Fruit fly (Drosophila melanogaster) whole organism, embryonic: ENCODE measurements around the gene wapl.

Source experiments
- Asciz ChIP-seq: fragments of 200-800 bp; sonication (Bioruptor generic); optimal IDR thresholded peaks from 2 replicates; lab custom pipeline; 2017; ENCODE audit warnings: missing biosample characterization, mild to moderate bottlenecking, missing genetic modification characterization, missing genetic modification reagents
- Atf-2 ChIP-seq: fragments of 200-800 bp; sonication (Bioruptor generic); optimal IDR thresholded peaks from 2 replicates; lab custom pipeline; 2016; ENCODE audit warnings: missing biosample characterization, missing genetic modification characterization
- BEAF-32 ChIP-seq: fragments of 200-800 bp; sonication (Bioruptor generic); optimal IDR thresholded peaks from 3 replicates; lab custom pipeline; 2017; ENCODE audit warnings: missing biosample characterization, missing genetic modification characterization, mild to moderate bottlenecking, moderate library complexity, missing genetic modification reagents
- CG10274 ChIP-seq: fragments of 200-800 bp; sonication (Bioruptor generic); optimal IDR thresholded peaks from 3 replicates; lab custom pipeline; 2017; ENCODE audit warnings: missing biosample characterization, mild to moderate bottlenecking, missing genetic modification characterization
- CG10366 ChIP-seq: fragments of 200-800 bp; sonication (Bioruptor generic); IDR thresholded peaks from 2 replicates; pipeline ENCODE4 v1.3.6; 2022; ENCODE audit warnings: missing biosample characterization, missing genetic modification characterization
- CG10979 ChIP-seq: fragments of 200-800 bp; sonication (Bioruptor generic); optimal IDR thresholded peaks from 2 replicates; lab custom pipeline; 2018; ENCODE audit warnings: missing biosample characterization, mild to moderate bottlenecking, missing genetic modification characterization, moderate library complexity
- CG12071 ChIP-seq: fragments of 200-800 bp; sonication (Bioruptor generic); optimal IDR thresholded peaks from 3 replicates; lab custom pipeline; 2018; ENCODE audit warnings: missing biosample characterization, mild to moderate bottlenecking, missing genetic modification characterization
- CG12942 ChIP-seq: fragments of 200-800 bp; sonication (Bioruptor generic); optimal IDR thresholded peaks from 3 replicates; lab custom pipeline; 2016; ENCODE audit warnings: missing biosample characterization, missing genetic modification characterization
- CG13894 ChIP-seq: fragments of 200-800 bp; sonication (Bioruptor generic); optimal IDR thresholded peaks from 3 replicates; lab custom pipeline; 2018; ENCODE audit warnings: missing biosample characterization, mild to moderate bottlenecking, missing genetic modification characterization, moderate library complexity
- CG14014 ChIP-seq: fragments of 200-800 bp; sonication (Bioruptor generic); IDR thresholded peaks from 2 replicates; pipeline ENCODE4 v1.3.6; 2022; ENCODE audit warnings: missing biosample characterization, missing genetic modification characterization
- CG15269 ChIP-seq: fragments of 200-800 bp; sonication (Bioruptor generic); optimal IDR thresholded peaks from 2 replicates; lab custom pipeline; 2018; ENCODE audit warnings: missing biosample characterization, mild to moderate bottlenecking, missing genetic modification characterization, moderate library complexity
- CG1529 ChIP-seq: fragments of 200-800 bp; sonication (Bioruptor generic); optimal IDR thresholded peaks from 3 replicates; lab custom pipeline; 2018; ENCODE audit warnings: missing biosample characterization, missing genetic modification characterization
- CG15514 ChIP-seq: fragments of 200-800 bp; sonication (Bioruptor generic); optimal IDR thresholded peaks from 3 replicates; lab custom pipeline; 2017; ENCODE audit warnings: missing biosample characterization, missing genetic modification characterization, mild to moderate bottlenecking, moderate library complexity, missing genetic modification reagents
- CG1602 ChIP-seq: fragments of 200-800 bp; sonication (Bioruptor generic); optimal IDR thresholded peaks from 3 replicates; lab custom pipeline; 2016; ENCODE audit warnings: missing biosample characterization, missing genetic modification characterization
- CG4328 ChIP-seq: fragments of 200-800 bp; sonication (Bioruptor generic); optimal IDR thresholded peaks from 3 replicates; lab custom pipeline; 2017; ENCODE audit warnings: missing biosample characterization, missing genetic modification reagents, missing genetic modification characterization
- CG4854 ChIP-seq: fragments of 200-800 bp; sonication (Bioruptor generic); optimal IDR thresholded peaks from 2 replicates; lab custom pipeline; 2016; ENCODE audit warnings: missing biosample characterization, missing genetic modification characterization, inconsistent platforms
- CG6689 ChIP-seq: fragments of 200-800 bp; sonication (Bioruptor generic); IDR thresholded peaks from 2 replicates; pipeline ENCODE4 v1.3.6; 2022; ENCODE audit warnings: missing biosample characterization, missing genetic modification characterization
- CG7357 ChIP-seq: fragments of 200-800 bp; sonication (Bioruptor generic); IDR thresholded peaks from 3 replicates; pipeline ENCODE4 v1.3.6; 2022; ENCODE audit warnings: missing biosample characterization, missing genetic modification characterization
- CG7372 ChIP-seq: fragments of 200-800 bp; sonication (Bioruptor generic); IDR thresholded peaks from 2 replicates; pipeline ENCODE4 v1.3.6; 2022; ENCODE audit warnings: missing biosample characterization, missing genetic modification characterization
- CG7928 ChIP-seq: fragments of 200-800 bp; sonication (Bioruptor generic); optimal IDR thresholded peaks from 2 replicates; lab custom pipeline; 2017; ENCODE audit warnings: missing biosample characterization, mild to moderate bottlenecking, missing genetic modification characterization
- CG8089 ChIP-seq: fragments of 200-800 bp; sonication (Bioruptor generic); optimal IDR thresholded peaks from 3 replicates; lab custom pipeline; 2016; ENCODE audit warnings: missing biosample characterization, missing genetic modification characterization
- CG8478 ChIP-seq: fragments of >200 bp; optimal IDR thresholded peaks from 2 replicates; lab custom pipeline; 2018
- CG8924 ChIP-seq: fragments of 200-800 bp; optimal IDR thresholded peaks from 3 replicates; lab custom pipeline; 2019; ENCODE audit warnings: missing biosample characterization, mild to moderate bottlenecking, missing genetic modification characterization, moderate library complexity
- CG9817 ChIP-seq: fragments of 200-800 bp; sonication (Bioruptor generic); optimal IDR thresholded peaks from 2 replicates; lab custom pipeline; 2018; ENCODE audit warnings: missing biosample characterization, mild to moderate bottlenecking, missing genetic modification characterization, moderate library complexity
- Chrac-16 ChIP-seq: fragments of 200-800 bp; sonication (Bioruptor generic); optimal IDR thresholded peaks from 3 replicates; lab custom pipeline; 2016; ENCODE audit warnings: missing biosample characterization, missing genetic modification characterization
- D19A ChIP-seq: fragments of 200-800 bp; optimal IDR thresholded peaks from 3 replicates; lab custom pipeline; 2019; ENCODE audit warnings: missing biosample characterization, mild to moderate bottlenecking, missing genetic modification characterization, moderate library complexity
- Deaf1 ChIP-seq: fragments of 200-800 bp; optimal IDR thresholded peaks from 3 replicates; lab custom pipeline; 2019; ENCODE audit warnings: missing biosample characterization, mild to moderate bottlenecking, missing genetic modification characterization, moderate library complexity
- Oli ChIP-seq: fragments of 200-800 bp; sonication (Bioruptor generic); optimal IDR thresholded peaks from 2 replicates; lab custom pipeline; 2018; ENCODE audit warnings: missing biosample characterization, mild to moderate bottlenecking, missing genetic modification characterization, moderate library complexity
- Rfx ChIP-seq: fragments of 200-800 bp; sonication (Bioruptor generic); IDR thresholded peaks from 2 replicates; pipeline ENCODE4 v1.3.6; 2022; ENCODE audit warnings: missing biosample characterization, missing genetic modification characterization
- Tbp ChIP-seq: fragments of >200 bp; optimal IDR thresholded peaks from 2 replicates; lab custom pipeline; 2018; ENCODE audit warnings: missing biosample characterization, missing genetic modification characterization
- abd-A ChIP-seq: fragments of 200-800 bp; sonication (Bioruptor generic); optimal IDR thresholded peaks from 3 replicates; lab custom pipeline; 2019; ENCODE audit warnings: missing biosample characterization, mild to moderate bottlenecking, missing genetic modification characterization, moderate library complexity
- aop ChIP-seq: fragments of 200-800 bp; sonication (Bioruptor generic); IDR thresholded peaks from 2 replicates; pipeline ENCODE4 v1.3.6; 2022; ENCODE audit warnings: missing biosample characterization, missing genetic modification characterization
- bigmax ChIP-seq: fragments of 200-800 bp; sonication (Bioruptor generic); optimal IDR thresholded peaks from 2 replicates; lab custom pipeline; 2018; ENCODE audit warnings: missing biosample characterization, mild to moderate bottlenecking, missing genetic modification characterization
- crol ChIP-seq: fragments of 200-800 bp; sonication (Bioruptor generic); IDR thresholded peaks from 2 replicates; pipeline ENCODE4 v1.3.6; 2022; ENCODE audit warnings: missing biosample characterization, missing genetic modification characterization
- gce ChIP-seq: fragments of 200-800 bp; sonication (Bioruptor generic); IDR thresholded peaks from 3 replicates; pipeline ENCODE4 v1.3.6; 2022; ENCODE audit warnings: missing biosample characterization, missing genetic modification characterization
- gem ChIP-seq: fragments of 200-800 bp; sonication (Bioruptor generic); optimal IDR thresholded peaks from 2 replicates; lab custom pipeline; 2019; ENCODE audit warnings: missing biosample characterization, mild to moderate bottlenecking, missing genetic modification characterization, moderate library complexity
- inv ChIP-seq: fragments of 200-800 bp; sonication (Bioruptor generic); IDR thresholded peaks from 2 replicates; pipeline ENCODE4 v1.3.6; 2022; ENCODE audit warnings: missing biosample characterization, missing genetic modification characterization; ENCODE audit not compliant: partially characterized antibody
- kah ChIP-seq: fragments of 200-800 bp; sonication (Bioruptor generic); optimal IDR thresholded peaks from 2 replicates; lab custom pipeline; 2018; ENCODE audit warnings: missing biosample characterization, mild to moderate bottlenecking, missing genetic modification characterization
- knrl ChIP-seq: fragments of 200-800 bp; sonication (Bioruptor generic); IDR thresholded peaks from 3 replicates; pipeline ENCODE4 v1.3.6; 2022; ENCODE audit warnings: missing biosample characterization, missing genetic modification characterization; ENCODE audit not compliant: partially characterized antibody
- otp ChIP-seq: fragments of 200-800 bp; sonication (Bioruptor generic); IDR thresholded peaks from 3 replicates; pipeline ENCODE4, ENCODE4 v1.3.6; 2022; ENCODE audit warnings: missing biosample characterization, missing genetic modification characterization
- phol ChIP-seq: fragments of 200-800 bp; sonication (Bioruptor generic); optimal IDR thresholded peaks from 3 replicates; lab custom pipeline; 2018; ENCODE audit warnings: missing biosample characterization, mild to moderate bottlenecking, missing genetic modification characterization, moderate library complexity
- pros ChIP-seq: fragments of 200-800 bp; sonication (Bioruptor generic); optimal IDR thresholded peaks from 3 replicates; lab custom pipeline; 2019; ENCODE audit warnings: missing biosample characterization, mild to moderate bottlenecking, missing genetic modification characterization, moderate library complexity
- rib ChIP-seq: fragments of 200-800 bp; sonication (Bioruptor generic); IDR thresholded peaks from 2 replicates; pipeline ENCODE4 v1.3.6; 2022; ENCODE audit warnings: missing biosample characterization, missing genetic modification characterization
- seq ChIP-seq: fragments of 200-800 bp; sonication (Bioruptor generic); IDR thresholded peaks from 2 replicates; pipeline ENCODE4 v1.3.6; 2022; ENCODE audit warnings: missing biosample characterization, missing genetic modification characterization
- sna ChIP-seq: fragments of 200-800 bp; sonication (Bioruptor generic); IDR thresholded peaks from 2 replicates; pipeline ENCODE4 v1.3.6; 2022; ENCODE audit warnings: missing biosample characterization, missing genetic modification characterization; ENCODE audit not compliant: partially characterized antibody
- stc ChIP-seq: fragments of 200-800 bp; sonication (Bioruptor generic); IDR thresholded peaks from 2 replicates; pipeline ENCODE4 v1.3.6; 2022; ENCODE audit warnings: missing biosample characterization, missing genetic modification characterization
- twi ChIP-seq: fragments of 200-800 bp; optimal IDR thresholded peaks from 2 replicates; lab custom pipeline; 2019; ENCODE audit warnings: missing biosample characterization, mild to moderate bottlenecking, missing genetic modification characterization, moderate library complexity
- unpg ChIP-seq: fragments of 200-800 bp; sonication (Bioruptor generic); optimal IDR thresholded peaks from 3 replicates; lab custom pipeline; 2018; ENCODE audit warnings: missing biosample characterization, mild to moderate bottlenecking, missing genetic modification characterization, moderate library complexity
- usp ChIP-seq: fragments of >200 bp; optimal IDR thresholded peaks from 2 replicates; lab custom pipeline; 2017; ENCODE audit warnings: missing biosample characterization, missing genetic modification characterization

The wapl gene

dm6 chrX:2123965-2124688 is 34.7 kb downstream of the wapl start (continued):
- TF ChIP-seq CG12071 (GFP tag; lab: Kevin White, UChicago) (peak; percentile 83), unpg (GFP tag; lab: Kevin White, UChicago) (peak; percentile 95), otp (GFP tag; lab: Robert Waterston, UW) (peak; percentile 81; the same call in 2 of the 3 replicates), CG15514 (GFP tag; lab: Kevin White, UChicago) (peak; percentile 84), stc (GFP tag; lab: Robert Waterston, UW) (peak; percentile 89), CG14014 (GFP tag; lab: Robert Waterston, UW) (peak; percentile 90), CG8478 (no peak), seq (peak; percentile 84), abd-A (tag; lab: Kevin White, UChicago) (peak; percentile 85), CG15269 (tag; lab: Kevin White, UChicago) (peak; percentile 97), Rfx (GFP tag; lab: Robert Waterston, UW) (peak; percentile 91), Tbp (GFP tag; lab: Kevin White, UChicago) (no peak), CG4328 (GFP tag; lab: Kevin White, UChicago) (peak; percentile 98), inv (GFP tag; lab: Robert Waterston, UW) (peak; percentile 29; the same call in 1 of the 2 replicates), usp (no peak), CG4854 (GFP tag; lab: Kevin White, UChicago) (peak; percentile 76), Atf-2 (GFP tag; lab: Kevin White, UChicago) (peak; percentile 80), D19A (peak; percentile 97), CG8089 (GFP tag; lab: Kevin White, UChicago) (peak; percentile 71), phol (peak; percentile 98), CG13894 (tag; lab: Kevin White, UChicago) (peak; percentile 86), CG10979 (tag; lab: Kevin White, UChicago) (peak; percentile 99), CG10366 (GFP tag; lab: Robert Waterston, UW) (peak; percentile 88), CG12942 (GFP tag; lab: Kevin White, UChicago) (peak; percentile 93), CG8924 (tag; lab: Kevin White, UChicago) (peak; percentile 99), CG1602 (GFP tag; lab: Kevin White, UChicago) (peak; percentile 95), sna (no peak), Deaf1 (tag; lab: Kevin White, UChicago) (peak; percentile 81), pros (GFP tag; lab: Kevin White, UChicago) (peak; percentile 27), CG10274 (GFP tag; lab: Kevin White, UChicago) (peak; percentile 82), kah (peak; percentile 94), gce (GFP tag; lab: Robert Waterston, UW) (peak; percentile 66; the same call in 1 of the 3 replicates), CG1529 (GFP tag; lab: Kevin White, UChicago) (peak; percentile 91), CG7928 (peak; percentile 68), Oli (peak; percentile 99), CG7372 (peak; percentile 94), aop (GFP tag; lab: Robert Waterston, UW) (no peak; the same call in none of the 2 replicates), crol (GFP tag; lab: Robert Waterston, UW) (peak; percentile 94), CG9817 (peak; percentile 96), Chrac-16 (peak; percentile 92), rib (GFP tag; lab: Robert Waterston, UW) (no peak), CG6689 (peak; percentile 96), twi (tag; lab: Kevin White, UChicago) (peak; percentile 88), BEAF-32 (no peak), bigmax (peak; percentile 41), CG7357 (GFP tag; lab: Robert Waterston, UW) (peak; percentile 90), gem (peak; percentile 99), knrl (GFP tag; lab: Robert Waterston, UW) (peak; percentile 44; the same call in 2 of the 3 replicates), Asciz (peak; percentile 98)
